Worm (Caenorhabditis elegans) whole organism, young adult: ENCODE results near the gene mtpn-1.

Experiments used
- B0019.2 ChIP-seq: fragments of 200-800 bp; sonication (Bioruptor generic); conservative IDR thresholded peaks from 2 replicates; pipeline ENCODE4 v1.3.6; 2022; ENCODE audit warnings: missing genetic modification reagents, missing genetic modification characterization, missing compliant biosample characterization
- C06A6.2 ChIP-seq: fragments of 200-800 bp; sonication (Bioruptor generic); conservative IDR thresholded peaks from 2 replicates; pipeline ENCODE4 v1.3.6; 2022; ENCODE audit warnings: missing genetic modification characterization, missing compliant biosample characterization
- C17E4.6 ChIP-seq: fragments of 200-800 bp; sonication (Bioruptor generic); IDR thresholded peaks from 2 replicates; pipeline ENCODE4 v1.3.6; 2022; ENCODE audit warnings: missing genetic modification reagents, missing genetic modification characterization, missing compliant biosample characterization
- F57A8.1 ChIP-seq: fragments of 200-800 bp; sonication (Bioruptor generic); optimal IDR thresholded peaks from 2 replicates; lab custom pipeline; 2018; ENCODE audit warnings: mild to moderate bottlenecking, missing genetic modification characterization, moderate library complexity, missing compliant biosample characterization
- T26A5.8 ChIP-seq: sonication (generic microtip); optimal IDR thresholded peaks from 2 replicates; lab custom pipeline; 2016; ENCODE audit warnings: missing genetic modification characterization, missing compliant biosample characterization
- Y53F4B.3 ChIP-seq: fragments of 200-800 bp; sonication (Bioruptor generic); IDR thresholded peaks from 2 replicates; pipeline ENCODE4 v1.3.6; 2022; ENCODE audit warnings: missing genetic modification reagents, missing genetic modification characterization, missing compliant biosample characterization
- Y79H2A.3 ChIP-seq: fragments of 200-800 bp; sonication (Bioruptor generic); conservative IDR thresholded peaks from 2 replicates; pipeline ENCODE4 v1.3.6; 2022; ENCODE audit warnings: missing genetic modification reagents, missing genetic modification characterization, missing compliant biosample characterization
- aptf-2 ChIP-seq: fragments of 200-800 bp; sonication (Bioruptor generic); conservative IDR thresholded peaks from 2 replicates; pipeline ENCODE4 v1.3.6; 2022; ENCODE audit warnings: missing genetic modification reagents, missing genetic modification characterization, missing compliant biosample characterization
- aptf-3 ChIP-seq: fragments of 200-800 bp; sonication (Bioruptor generic); IDR thresholded peaks from 2 replicates; pipeline ENCODE4 v1.3.6; 2022; ENCODE audit warnings: missing genetic modification characterization, missing compliant biosample characterization
- attf-6 ChIP-seq: fragments of 200-800 bp; sonication (Bioruptor generic); IDR thresholded peaks from 2 replicates; pipeline ENCODE4 v1.3.6; 2022; ENCODE audit warnings: missing genetic modification reagents, missing genetic modification characterization, missing compliant biosample characterization
- ceh-100 ChIP-seq: fragments of 200-800 bp; sonication (Bioruptor generic); IDR thresholded peaks from 2 replicates; pipeline ENCODE4 v1.3.6; 2022; ENCODE audit warnings: missing genetic modification reagents, missing genetic modification characterization, missing compliant biosample characterization
- ceh-27 ChIP-seq: fragments of 200-800 bp; sonication (Bioruptor generic); optimal IDR thresholded peaks from 2 replicates; lab custom pipeline; 2018; ENCODE audit warnings: mild to moderate bottlenecking, missing genetic modification characterization, moderate library complexity, missing compliant biosample characterization
- ceh-58 ChIP-seq: fragments of 200-800 bp; sonication (Bioruptor generic); IDR thresholded peaks from 2 replicates; pipeline ENCODE4 v1.3.6; 2022; ENCODE audit warnings: missing genetic modification characterization, missing compliant biosample characterization
- fkh-3 ChIP-seq: sonication (generic microtip); optimal IDR thresholded peaks from 2 replicates; lab custom pipeline; 2016; ENCODE audit warnings: mild to moderate bottlenecking, missing genetic modification characterization, missing compliant biosample characterization
- hrde-1 ChIP-seq: sonication (generic microtip); optimal IDR thresholded peaks from 2 replicates; lab custom pipeline; 2016; ENCODE audit warnings: missing genetic modification characterization, mild to moderate bottlenecking, missing compliant biosample characterization, moderate library complexity, missing genotype, missing genetic modification reagents, borderline replicate concordance
- hsf-1 ChIP-seq: fragments of 200-800 bp; sonication (Bioruptor generic); IDR thresholded peaks from 2 replicates; pipeline ENCODE4 v1.3.6; 2022; ENCODE audit warnings: missing genetic modification reagents, missing genetic modification characterization, missing compliant biosample characterization
- lag-1 ChIP-seq: fragments of 200-800 bp; sonication (Bioruptor generic); IDR thresholded peaks from 2 replicates; pipeline ENCODE4 v1.3.6; 2022; ENCODE audit warnings: missing genetic modification reagents, missing genetic modification characterization, missing compliant biosample characterization
- lin-26 ChIP-seq: fragments of 200-800 bp; sonication (Bioruptor generic); IDR thresholded peaks from 2 replicates; pipeline ENCODE4 v1.3.6; 2022; ENCODE audit warnings: missing genetic modification reagents, missing genetic modification characterization, missing compliant biosample characterization
- lsy-27 ChIP-seq: sonication (generic microtip); optimal IDR thresholded peaks from 2 replicates; lab custom pipeline; 2017; ENCODE audit warnings: missing genetic modification characterization, mild to moderate bottlenecking, missing compliant biosample characterization, antibody characterized with exemption, missing genotype, borderline replicate concordance; ENCODE audit not compliant: insufficient read depth
- madf-3 ChIP-seq: fragments of 200-800 bp; sonication (Bioruptor generic); IDR thresholded peaks from 2 replicates; pipeline ENCODE4 v1.3.6; 2022; ENCODE audit warnings: missing genetic modification reagents, missing genetic modification characterization, missing compliant biosample characterization
- madf-6 ChIP-seq: fragments of 200-800 bp; sonication (Bioruptor generic); IDR thresholded peaks from 2 replicates; pipeline ENCODE4 v1.3.6; 2022; ENCODE audit warnings: missing genetic modification reagents, missing genetic modification characterization, missing compliant biosample characterization
- mxl-1 ChIP-seq: sonication (generic microtip); optimal IDR thresholded peaks from 2 replicates; lab custom pipeline; 2016; ENCODE audit warnings: missing genetic modification characterization, missing compliant biosample characterization
- nfya-1 ChIP-seq: sonication (generic microtip); optimal IDR thresholded peaks from 2 replicates; lab custom pipeline; 2017; ENCODE audit warnings: antibody characterized with exemption, missing compliant biosample characterization, missing genetic modification characterization, borderline replicate concordance; ENCODE audit not compliant: insufficient read depth
- nhr-120 ChIP-seq: fragments of 200-800 bp; sonication (Bioruptor generic); IDR thresholded peaks from 2 replicates; pipeline ENCODE4 v1.3.6; 2022; ENCODE audit warnings: missing genetic modification characterization, missing compliant biosample characterization
- nhr-90 ChIP-seq: sonication (generic microtip); optimal IDR thresholded peaks from 2 replicates; lab custom pipeline; 2016; ENCODE audit warnings: missing genotype, mild to moderate bottlenecking, missing genetic modification characterization, missing compliant biosample characterization
- sdz-38 ChIP-seq: sonication (generic microtip); optimal IDR thresholded peaks from 2 replicates; lab custom pipeline; 2016; ENCODE audit warnings: missing genotype, missing genetic modification characterization, missing compliant biosample characterization
- snpc-1.3 ChIP-seq: sonication (generic microtip); optimal IDR thresholded peaks from 2 replicates; lab custom pipeline; 2017; ENCODE audit warnings: missing genetic modification characterization, mild to moderate bottlenecking, missing compliant biosample characterization, antibody characterized with exemption, moderate library complexity, missing genotype, missing genetic modification reagents; ENCODE audit not compliant: insufficient read depth
- snpc-4 ChIP-seq, 5 experiments: fragments of 150-350 bp in 1 of 5; sonication (generic microtip) in 4 of 5; optimal IDR thresholded peaks; 2 replicates each; lab custom pipeline; 2014 to 2018; ENCODE audit warnings: missing genetic modification characterization in 5 of 5, missing biosample characterization in 3 of 5, antibody characterized with exemption in 2 of 5, mild to moderate bottlenecking in 2 of 5, missing compliant biosample characterization in 2 of 5, missing genotype in 2 of 5, moderate library complexity in 2 of 5, missing genetic modification reagents in 1 of 5
- somi-1 ChIP-seq: fragments of 200-800 bp; sonication (Bioruptor generic); optimal IDR thresholded peaks from 2 replicates; lab custom pipeline; 2018; ENCODE audit warnings: mild to moderate bottlenecking, missing genetic modification characterization, missing compliant biosample characterization
- sptf-2 ChIP-seq: fragments of 200-800 bp; sonication (Bioruptor generic); optimal IDR thresholded peaks from 2 replicates; lab custom pipeline; 2018; ENCODE audit warnings: mild to moderate bottlenecking, missing genetic modification characterization, missing compliant biosample characterization
- tbp1 ChIP-seq: fragments of 200-800 bp; sonication (Bioruptor generic); optimal IDR thresholded peaks from 2 replicates; lab custom pipeline; 2018; ENCODE audit warnings: mild to moderate bottlenecking, missing genetic modification characterization, missing compliant biosample characterization
- tlf-1 ChIP-seq: fragments of 200-800 bp; sonication (Bioruptor generic); optimal IDR thresholded peaks from 2 replicates; lab custom pipeline; 2018; ENCODE audit warnings: mild to moderate bottlenecking, missing genetic modification characterization, missing compliant biosample characterization
- unc-62 ChIP-seq: fragments of 150-350 bp; optimal IDR thresholded peaks from 2 replicates; lab custom pipeline; 2014; ENCODE audit warnings: missing biosample characterization, missing genetic modification reagents, missing genetic modification characterization
- xnd-1 ChIP-seq: sonication (generic microtip); optimal IDR thresholded peaks from 2 replicates; lab custom pipeline; 2016; ENCODE audit warnings: missing genotype, missing genetic modification reagents, missing genetic modification characterization, missing compliant biosample characterization
- zim-3 ChIP-seq: sonication (generic microtip); optimal IDR thresholded peaks from 2 replicates; lab custom pipeline; 2017; ENCODE audit warnings: mild to moderate bottlenecking, missing genetic modification characterization, moderate library complexity, missing compliant biosample characterization
- ztf-18 ChIP-seq: sonication (generic microtip); optimal IDR thresholded peaks from 2 replicates; lab custom pipeline; 2016; ENCODE audit warnings: missing genotype, mild to moderate bottlenecking, missing genetic modification characterization, missing compliant biosample characterization
- ztf-22 ChIP-seq: fragments of 200-800 bp; sonication (Bioruptor generic); optimal IDR thresholded peaks from 2 replicates; lab custom pipeline; 2018; ENCODE audit warnings: mild to moderate bottlenecking, missing genetic modification characterization, moderate library complexity, missing compliant biosample characterization
- ztf-28 ChIP-seq: fragments of 200-800 bp; sonication (Bioruptor generic); IDR thresholded peaks from 2 replicates; pipeline ENCODE4 v1.3.6; 2022; ENCODE audit warnings: missing genetic modification reagents, missing genetic modification characterization, missing compliant biosample characterization
- ztf-3 ChIP-seq: fragments of 200-800 bp; sonication (Bioruptor generic); optimal IDR thresholded peaks from 2 replicates; lab custom pipeline; 2018; ENCODE audit warnings: mild to moderate bottlenecking, missing genetic modification characterization, missing compliant biosample characterization

Gene mtpn-1

ce11 chrX:2426932-2427331, 19.7 kb downstream of the mtpn-1 start:
- TF ChIP-seq snpc-4 (GFP tag; optimal IDR thresholded peaks at IDR 0.05; lab: Kevin White, UChicago), result no peak
- TF ChIP-seq snpc-4 (tag; optimal IDR thresholded peaks at IDR 0.05; lab: Kevin White, UChicago), result no peak
- TF ChIP-seq nhr-120 (GFP tag; lab: Robert Waterston, UW), result no peak
- no peak for TF ChIP-seq ceh-100 (GFP tag; lab: Robert Waterston, UW)
- no peak for TF ChIP-seq aptf-2 (GFP tag; lab: Robert Waterston, UW)
- no peak for TF ChIP-seq madf-6 (GFP tag; lab: Robert Waterston, UW)
- no peak for TF ChIP-seq xnd-1 (tag; lab: Kevin White, UChicago)
- TF ChIP-seq sdz-38 (tag; lab: Kevin White, UChicago), result no peak
- TF ChIP-seq lsy-27 (tag; lab: Kevin White, UChicago), result no peak
- no peak for TF ChIP-seq C17E4.6 (GFP tag; lab: Robert Waterston, UW)
- TF ChIP-seq Y53F4B.3 (GFP tag; lab: Robert Waterston, UW), result no peak
- TF ChIP-seq aptf-3 (GFP tag; lab: Robert Waterston, UW), result no peak
- TF ChIP-seq lag-1 (GFP tag; lab: Robert Waterston, UW), result no peak
- no peak for TF ChIP-seq attf-6 (GFP tag; lab: Robert Waterston, UW)
- TF ChIP-seq B0019.2 (GFP tag; lab: Robert Waterston, UW), result no peak
- TF ChIP-seq nhr-90 (tag; lab: Kevin White, UChicago), result no peak
- no peak for TF ChIP-seq C06A6.2
- no peak for TF ChIP-seq ztf-28 (GFP tag; lab: Robert Waterston, UW)
- no peak for TF ChIP-seq T26A5.8 (tag; lab: Kevin White, UChicago)
- no peak for TF ChIP-seq Y79H2A.3
- no peak for TF ChIP-seq ceh-27 (GFP tag; lab: Kevin White, UChicago)

- TF ChIP-seq mxl-1 (tag; lab: Kevin White, UChicago) (no peak), ztf-3 (GFP tag; lab: Kevin White, UChicago) (no peak), F57A8.1 (no peak), lin-26 (no peak), zim-3 (no peak), ztf-22 (GFP tag; lab: Kevin White, UChicago) (no peak), snpc-1.3 (tag; lab: Kevin White, UChicago) (no peak), fkh-3 (no peak), unc-62 (GFP tag; lab: Kevin White, UChicago) (no peak), hsf-1 (GFP tag; lab: Robert Waterston, UW) (no peak)
- TF ChIP-seq, all 124 proteins: peak for 0
Observed at ce11 chrX:2427404-2427803, 20.1 kb downstream of the mtpn-1 start, which contains the start of gene gcy-31. TSS of gene gcy-31 (minus strand) at chrX:2427504.

ce11 chrX:2430317-2430716, 23.1 kb downstream of the mtpn-1 start:
- TF ChIP-seq tlf-1 (no peak), ztf-18 (tag; lab: Kevin White, UChicago) (no peak), somi-1 (GFP tag; lab: Kevin White, UChicago) (no peak), madf-3 (GFP tag; lab: Robert Waterston, UW) (no peak), sptf-2 (GFP tag; lab: Kevin White, UChicago) (no peak), unc-62 (GFP tag; lab: Kevin White, UChicago) (no peak), madf-6 (GFP tag; lab: Robert Waterston, UW) (no peak), tbp1 (GFP tag; lab: Kevin White, UChicago) (no peak), nfya-1 (tag; lab: Kevin White, UChicago) (no peak), zim-3 (no peak), ceh-58 (GFP tag; lab: Robert Waterston, UW) (no peak), hrde-1 (tag; lab: Kevin White, UChicago) (no peak), attf-6 (GFP tag; lab: Robert Waterston, UW) (no peak)
